Worm (Caenorhabditis elegans) whole organism, mixed stage, embryonic: ENCODE data around the gene tsp-10.

Experiments
- blmp-1 ChIP-seq: fragments of 150-350 bp; optimal IDR thresholded peaks from 2 replicates; lab custom pipeline; 2014; ENCODE audit warnings: missing biosample characterization, missing genetic modification characterization
- drap-1 ChIP-seq: fragments of 200-800 bp; sonication (Bioruptor generic); optimal IDR thresholded peaks from 3 replicates; lab custom pipeline; 2018; ENCODE audit warnings: mild to moderate bottlenecking, missing genetic modification characterization, missing compliant biosample characterization
- elt-1 ChIP-seq: sonication (generic microtip); optimal IDR thresholded peaks from 2 replicates; lab custom pipeline; 2017; ENCODE audit warnings: missing genetic modification characterization, mild to moderate bottlenecking, missing compliant biosample characterization, antibody characterized with exemption, moderate library complexity, borderline replicate concordance; ENCODE audit not compliant: insufficient read depth
- flh-1 ChIP-seq: fragments of 200-800 bp; sonication (Bioruptor generic); optimal IDR thresholded peaks from 2 replicates; lab custom pipeline; 2018; ENCODE audit warnings: mild to moderate bottlenecking, missing genetic modification characterization, moderate library complexity, missing compliant biosample characterization
- lin-13 ChIP-seq: fragments of 150-350 bp; optimal IDR thresholded peaks from 2 replicates; lab custom pipeline; 2014; ENCODE audit warnings: missing biosample characterization, missing genetic modification characterization
- mls-2 ChIP-seq: sonication (generic microtip); optimal IDR thresholded peaks from 2 replicates; lab custom pipeline; 2016; ENCODE audit warnings: mild to moderate bottlenecking, missing genetic modification characterization, moderate library complexity, missing compliant biosample characterization
- nhr-2 ChIP-seq: fragments of 150-350 bp; optimal IDR thresholded peaks from 2 replicates; lab custom pipeline; 2014; ENCODE audit warnings: missing biosample characterization, missing genetic modification characterization
- nhr-28 ChIP-seq: fragments of 150-350 bp; optimal IDR thresholded peaks from 2 replicates; lab custom pipeline; 2014; ENCODE audit warnings: missing biosample characterization, missing genetic modification characterization
- nhr-76 ChIP-seq: sonication (generic microtip); optimal IDR thresholded peaks from 2 replicates; lab custom pipeline; 2017; ENCODE audit warnings: missing biosample characterization, missing genetic modification characterization
- pha-4 ChIP-seq: fragments of 150-350 bp; optimal IDR thresholded peaks from 2 replicates; lab custom pipeline; 2018; ENCODE audit warnings: missing biosample characterization, missing genetic modification reagents, missing genetic modification characterization
- unc-39 ChIP-seq: fragments of 150-350 bp; optimal IDR thresholded peaks from 2 replicates; lab custom pipeline; 2014; ENCODE audit warnings: missing biosample characterization, missing genetic modification characterization
- unc-62 ChIP-seq: fragments of 150-350 bp; optimal IDR thresholded peaks from 2 replicates; lab custom pipeline; 2014; ENCODE audit warnings: missing biosample characterization, missing genetic modification reagents, missing genetic modification characterization
- ztf-11 ChIP-seq: fragments of 150-350 bp; optimal IDR thresholded peaks from 2 replicates; lab custom pipeline; 2014; ENCODE audit warnings: missing biosample characterization, missing genetic modification characterization

DNA sequence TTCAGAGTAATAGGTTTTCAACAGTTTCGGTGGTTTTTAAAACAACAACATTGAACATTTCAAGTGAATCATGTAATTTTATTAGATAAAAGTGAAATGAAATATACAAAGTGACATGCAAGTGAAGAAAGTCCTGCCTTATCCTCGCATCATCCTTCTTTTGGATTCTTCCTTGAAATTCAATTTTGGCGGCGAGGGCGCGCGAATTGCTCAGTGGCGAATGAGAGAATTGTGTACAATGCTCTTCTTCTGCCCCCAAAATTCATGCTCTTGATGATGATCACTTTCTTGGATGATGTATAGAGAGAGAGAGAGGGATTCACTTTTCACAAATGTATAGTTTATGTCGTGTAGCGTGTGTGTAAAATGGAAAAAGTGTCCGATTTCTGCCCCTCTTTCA is 8.7 kb upstream of the tsp-10 start:
- no peak for TF ChIP-seq ztf-11
- no peak for TF ChIP-seq nhr-76 (tag; lab: Kevin White, UChicago)
- TF ChIP-seq unc-62 (GFP tag; lab: Kevin White, UChicago) = no peak
- TF ChIP-seq elt-1 (tag; lab: Kevin White, UChicago) = no peak
- TF ChIP-seq drap-1 (GFP tag; lab: Kevin White, UChicago) = no peak
- TF ChIP-seq flh-1 (GFP tag; lab: Kevin White, UChicago) = no peak
- TF ChIP-seq mls-2 = no peak
- no peak for TF ChIP-seq unc-39 (tag; lab: Kevin White, UChicago)
- TF ChIP-seq pha-4 (tag; lab: Kevin White, UChicago) = no peak
- TF ChIP-seq lin-13 (tag; lab: Kevin White, UChicago) = no peak
- no peak for TF ChIP-seq nhr-28 (tag; lab: Kevin White, UChicago)
- TF ChIP-seq nhr-2 (tag; lab: Kevin White, UChicago) = no peak
- TF ChIP-seq blmp-1 (tag; lab: Kevin White, UChicago) = no peak
